Worm (Caenorhabditis elegans): ENCODE results near the gene M151.1.

Gene M151.1

DNA sequence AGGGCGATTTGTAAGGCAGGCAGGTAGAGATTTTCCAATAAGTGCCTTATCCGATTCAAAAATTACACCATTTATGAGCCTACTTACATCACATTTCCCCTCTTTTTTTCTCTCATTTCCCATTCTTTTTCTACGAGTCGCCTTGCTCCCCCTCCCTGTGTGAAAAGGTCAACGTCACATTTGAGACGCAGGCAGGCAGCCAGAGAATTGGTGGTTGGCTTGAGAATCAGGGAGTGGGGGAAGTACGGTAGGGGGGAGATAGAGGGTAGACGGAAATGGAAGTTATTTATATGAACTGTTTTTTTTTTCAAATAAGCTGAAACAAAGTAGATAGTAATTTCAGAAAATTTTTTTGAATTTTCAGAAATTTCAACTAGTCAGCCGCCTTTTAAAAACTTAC lies 24.7 kb upstream of the M151.1 start:
- no peak for TF ChIP-seq F13H6.1 (tag; optimal IDR thresholded peaks at IDR 0.05)
- TF ChIP-seq mbf-1 (tag; optimal IDR thresholded peaks at IDR 0.05) = no peak
- TF ChIP-seq dmd-4 (tag; optimal IDR thresholded peaks at IDR 0.05) = no peak
- TF ChIP-seq sma-3 (GFP tag; optimal IDR thresholded peaks at IDR 0.05) = no peak
- no peak for TF ChIP-seq fos-1 (tag; optimal IDR thresholded peaks at IDR 0.05)

DNA sequence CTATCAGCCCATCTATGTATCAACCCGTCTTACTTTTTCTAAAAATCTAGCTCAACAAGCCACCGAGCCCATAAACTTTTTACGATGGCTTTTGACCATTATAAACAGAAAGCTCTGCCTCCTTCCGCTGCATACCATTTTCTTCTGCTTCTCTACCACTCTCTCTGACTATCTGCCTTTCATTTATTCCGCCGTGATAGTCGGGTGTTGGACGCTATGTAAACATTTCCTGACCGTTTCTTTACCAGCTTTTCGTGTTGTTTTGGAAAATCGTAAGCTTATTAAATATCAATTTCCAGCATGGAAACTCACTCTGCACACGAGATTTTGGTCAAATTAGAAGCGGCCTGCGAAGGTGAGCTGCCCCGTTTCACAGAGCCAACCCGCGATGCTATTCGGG lies 23.8 kb upstream of the M151.1 start, which contains the start of gene F40E12.1:
Gene F40E12.1 (plus strand): TSS at position 301 of the 400 bp plus-strand sequence.
- no peak for TF ChIP-seq nhr-12 (tag; optimal IDR thresholded peaks at IDR 0.05)
- TF ChIP-seq Y55F3AM.14 (GFP tag; optimal IDR thresholded peaks at IDR 0.05) = no peak
- TF ChIP-seq ceh-16 (tag; optimal IDR thresholded peaks at IDR 0.05) = no peak
- no peak for TF ChIP-seq gmeb-1 (tag; optimal IDR thresholded peaks at IDR 0.05)
- no peak for TF ChIP-seq nhr-25 (tag; optimal IDR thresholded peaks at IDR 0.05)
- no peak for TF ChIP-seq crh-2 (tag; optimal IDR thresholded peaks at IDR 0.05)
- TF ChIP-seq lin-11 (tag; optimal IDR thresholded peaks at IDR 0.05) = no peak
- TF ChIP-seq skn-1 (tag; optimal IDR thresholded peaks at IDR 0.05) = no peak
- TF ChIP-seq nhr-11 (tag; optimal IDR thresholded peaks at IDR 0.05) = no peak
- TF ChIP-seq lsy-2 (tag; optimal IDR thresholded peaks at IDR 0.05) = no peak
- no peak for TF ChIP-seq zag-1 (tag; optimal IDR thresholded peaks at IDR 0.05)
- TF ChIP-seq nhr-77 (tag; optimal IDR thresholded peaks at IDR 0.05) = no peak
- TF ChIP-seq snpc-4 (tag; optimal IDR thresholded peaks at IDR 0.05) = no peak
- TF ChIP-seq ztf-1 (GFP tag; conservative IDR thresholded peaks at IDR 0.05) = no peak
- TF ChIP-seq sma-9 (GFP tag; optimal IDR thresholded peaks at IDR 0.05) = no peak
- no peak for TF ChIP-seq sma-9 (tag; optimal IDR thresholded peaks at IDR 0.05)
- no peak for TF ChIP-seq mdl-1 (tag; optimal IDR thresholded peaks at IDR 0.05)

DNA sequence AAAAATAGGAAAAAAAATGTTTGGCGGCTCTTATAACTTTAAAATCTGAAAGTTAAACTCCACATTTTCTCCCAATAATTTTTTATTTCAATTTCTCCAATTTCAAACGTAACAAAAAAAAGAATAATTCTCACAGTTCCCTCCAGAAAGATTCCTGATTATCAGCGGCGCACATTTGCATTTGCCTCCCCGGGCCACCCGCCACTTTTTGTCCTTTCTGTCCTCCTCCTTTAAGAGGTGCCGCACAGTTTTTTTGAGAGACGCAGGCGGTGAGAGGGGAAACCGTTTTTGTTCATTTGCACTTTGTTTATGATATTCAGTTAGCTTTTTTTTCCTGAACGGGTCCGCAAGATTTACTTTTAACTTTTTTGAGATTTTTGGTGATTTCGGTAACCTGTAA lies 20.4 kb upstream of the M151.1 start:
- TF ChIP-seq lin-13 (GFP tag; optimal IDR thresholded peaks at IDR 0.05) (no peak), F13H6.1 (tag; optimal IDR thresholded peaks at IDR 0.05) (no peak), zag-1 (tag; optimal IDR thresholded peaks at IDR 0.05) (no peak), lin-39 (tag; optimal IDR thresholded peaks at IDR 0.05) (no peak), nhr-237 (tag; optimal IDR thresholded peaks at IDR 0.05) (no peak), alr-1 (tag; optimal IDR thresholded peaks at IDR 0.05) (no peak), C34F6.9 (tag; optimal IDR thresholded peaks at IDR 0.05) (no peak), mab-5 (tag; optimal IDR thresholded peaks at IDR 0.05) (no peak), gmeb-1 (tag; optimal IDR thresholded peaks at IDR 0.05) (no peak), dmd-4 (tag; optimal IDR thresholded peaks at IDR 0.05) (no peak)

DNA sequence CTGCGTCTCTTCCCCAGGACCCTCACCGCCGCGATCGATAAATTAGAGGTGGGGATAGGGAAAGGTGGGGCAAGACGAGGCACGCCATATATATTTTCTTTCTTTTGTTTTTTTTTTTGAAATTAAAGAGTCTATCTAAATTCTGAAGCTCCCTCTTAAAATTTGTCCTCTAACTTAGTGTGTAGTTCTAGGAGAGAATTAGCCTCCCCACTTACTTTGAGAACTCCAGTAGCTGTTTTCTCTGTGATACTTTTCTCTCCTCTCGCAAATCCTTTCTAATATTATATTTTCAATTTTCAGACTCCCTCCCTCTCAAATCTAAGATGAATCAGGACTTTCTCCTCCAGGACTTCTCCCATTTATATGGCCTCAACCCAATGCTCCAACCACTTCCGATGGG lies 19.3 kb upstream of the M151.1 start, which contains the start of gene M151.7:
Gene M151.7 (plus strand): TSS at position 301 of the 400 bp plus-strand sequence.
- TF ChIP-seq nhr-237 (tag; optimal IDR thresholded peaks at IDR 0.05) = no peak
- no peak for TF ChIP-seq ztf-4 (tag; optimal IDR thresholded peaks at IDR 0.05)
- TF ChIP-seq zag-1 (tag; optimal IDR thresholded peaks at IDR 0.05) = no peak
- TF ChIP-seq nhr-25 (tag; optimal IDR thresholded peaks at IDR 0.05) = no peak
- no peak for TF ChIP-seq F13H6.1 (tag; optimal IDR thresholded peaks at IDR 0.05)
- TF ChIP-seq Y55F3AM.14 (GFP tag; optimal IDR thresholded peaks at IDR 0.05) = no peak
- no peak for TF ChIP-seq peb-1 (tag; optimal IDR thresholded peaks at IDR 0.05)
- no peak for TF ChIP-seq aly-2 (tag; optimal IDR thresholded peaks at IDR 0.05)
- TF ChIP-seq nhr-129 (tag; optimal IDR thresholded peaks at IDR 0.05) = no peak
- no peak for TF ChIP-seq snpc-4 (tag; optimal IDR thresholded peaks at IDR 0.05)
- TF ChIP-seq crh-2 (tag; optimal IDR thresholded peaks at IDR 0.05) = no peak
- TF ChIP-seq ztf-1 (GFP tag; conservative IDR thresholded peaks at IDR 0.05) = no peak
- TF ChIP-seq unc-62 (GFP tag; optimal IDR thresholded peaks at IDR 0.05) = no peak
- TF ChIP-seq mdl-1 (tag; optimal IDR thresholded peaks at IDR 0.05) = no peak
- TF ChIP-seq lin-39 (tag; optimal IDR thresholded peaks at IDR 0.05) = no peak
- TF ChIP-seq nhr-11 (tag; optimal IDR thresholded peaks at IDR 0.05) = no peak
- no peak for TF ChIP-seq sma-3 (GFP tag; optimal IDR thresholded peaks at IDR 0.05)
- no peak for TF ChIP-seq nhr-23 (tag; optimal IDR thresholded peaks at IDR 0.05)
- no peak for TF ChIP-seq R02D3.7 (tag; optimal IDR thresholded peaks at IDR 0.05)

DNA sequence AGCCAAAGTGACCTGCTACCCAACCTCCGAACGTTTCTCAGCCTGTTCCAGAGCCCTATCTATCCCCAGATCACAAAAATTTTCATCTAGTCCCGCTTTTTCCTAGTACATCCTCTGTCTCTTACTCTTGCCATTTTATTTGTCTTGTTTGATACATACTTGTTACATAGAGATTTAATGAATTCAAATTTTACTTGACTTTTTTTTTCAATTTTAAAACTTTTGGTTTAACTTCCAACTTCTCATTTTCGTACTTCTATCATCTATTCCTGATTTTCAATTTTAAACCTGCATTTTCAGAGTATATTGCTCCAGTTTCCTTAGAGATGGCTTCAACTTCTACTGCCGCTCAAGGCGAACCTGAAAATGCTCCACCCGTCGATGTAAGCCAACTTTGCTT lies 14.4 kb upstream of the M151.1 start, which contains the start of gene M151.3:
Gene M151.3 (plus strand): TSS at position 301 of the 400 bp plus-strand sequence.
- TF ChIP-seq Y55F3AM.14 (GFP tag; optimal IDR thresholded peaks at IDR 0.05) (no peak), nhr-10 (tag; optimal IDR thresholded peaks at IDR 0.05) (no peak), elt-3 (tag; optimal IDR thresholded peaks at IDR 0.05) (no peak), zag-1 (tag; optimal IDR thresholded peaks at IDR 0.05) (no peak), ceh-16 (tag; optimal IDR thresholded peaks at IDR 0.05) (no peak), ztf-4 (tag; optimal IDR thresholded peaks at IDR 0.05) (no peak), ama-1 (optimal IDR thresholded peaks at IDR 0.05) (no peak), skn-1 (tag; optimal IDR thresholded peaks at IDR 0.05) (no peak), unc-39 (tag; optimal IDR thresholded peaks at IDR 0.05) (no peak), lin-11 (tag; optimal IDR thresholded peaks at IDR 0.05) (no peak), unc-62 (GFP tag; optimal IDR thresholded peaks at IDR 0.05) (no peak), nhr-77 (tag; optimal IDR thresholded peaks at IDR 0.05) (no peak), R02D3.7 (tag; optimal IDR thresholded peaks at IDR 0.05) (no peak), peb-1 (tag; optimal IDR thresholded peaks at IDR 0.05) (no peak), dmd-4 (tag; optimal IDR thresholded peaks at IDR 0.05) (no peak), gmeb-1 (tag; optimal IDR thresholded peaks at IDR 0.05) (no peak), nhr-6 (tag; optimal IDR thresholded peaks at IDR 0.05) (no peak), lsy-2 (tag; optimal IDR thresholded peaks at IDR 0.05) (no peak), aly-2 (tag; optimal IDR thresholded peaks at IDR 0.05) (no peak)
